Worm (Caenorhabditis elegans): ENCODE results near the gene K08B12.3.
A peak's percentile ranks its signal among the peaks of the same experiment; 100 is the strongest.

The K08B12.3 gene

DNA sequence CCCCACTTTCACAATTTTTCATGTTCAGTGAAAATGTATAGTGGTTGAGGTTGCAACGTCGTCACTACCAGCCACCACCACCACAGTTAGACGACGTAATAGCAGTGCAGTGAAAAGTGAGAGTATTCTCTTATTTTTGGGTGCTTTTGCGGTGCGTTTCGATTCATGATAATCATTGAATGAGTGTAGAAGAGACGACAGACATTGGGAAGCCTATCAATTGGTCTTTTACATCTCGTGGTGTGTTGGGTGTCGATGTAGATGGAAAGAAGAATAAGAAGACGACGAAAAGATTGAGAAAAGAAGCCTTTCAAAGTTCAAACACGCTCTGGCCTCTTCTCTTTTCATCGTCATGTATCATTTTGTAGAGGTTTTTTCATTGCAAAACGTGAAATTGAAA lies 4.9 kb downstream of the K08B12.3 start (continued):
- TF ChIP-seq lin-38 (GFP tag; IDR thresholded peaks at IDR 0.05) (no peak), rbr-2 (tag; optimal IDR thresholded peaks at IDR 0.05) (no peak), attf-4 (tag; optimal IDR thresholded peaks at IDR 0.05) (no peak), spr-1 (tag; optimal IDR thresholded peaks at IDR 0.05) (no peak), zfp-3 (GFP tag; conservative IDR thresholded peaks at IDR 0.05) (no peak), lin-39 (tag; optimal IDR thresholded peaks at IDR 0.05) (no peak), daf-8 (GFP tag; IDR thresholded peaks at IDR 0.05) (no peak), R02D3.7 (tag; optimal IDR thresholded peaks at IDR 0.05) (no peak), lin-29 (GFP tag; IDR thresholded peaks at IDR 0.05) (no peak), Y75B8A.6 (GFP tag; IDR thresholded peaks at IDR 0.05) (no peak), Y48G9A.11 (GFP tag; IDR thresholded peaks at IDR 0.05) (no peak), ceh-20 (GFP tag; IDR thresholded peaks at IDR 0.05) (0 out of 2 replicates have a peak, but pooled peaks have one; percentile 14), hlh-11 (tag; optimal IDR thresholded peaks at IDR 0.05) (peak; percentile 83), nhr-6 (tag; optimal IDR thresholded peaks at IDR 0.05) (no peak), ctbp-1 (GFP tag; IDR thresholded peaks at IDR 0.05) (no peak), lin-1 (GFP tag; IDR thresholded peaks at IDR 0.05) (no peak), vab-7 (GFP tag; IDR thresholded peaks at IDR 0.05) (no peak), ama-1 (optimal IDR thresholded peaks at IDR 0.05) (no peak), pha-4 (GFP tag; IDR thresholded peaks at IDR 0.05) (no peak), pha-4 (tag; optimal IDR thresholded peaks at IDR 0.05) (no peak), daf-19 (GFP tag; conservative IDR thresholded peaks at IDR 0.05) (no peak), mep-1 (tag; optimal IDR thresholded peaks at IDR 0.05) (peak; percentile 17), nhr-102 (tag; optimal IDR thresholded peaks at IDR 0.05) (no peak), hif-1 (tag; optimal IDR thresholded peaks at IDR 0.05) (peak in 1 of 2 experiments; percentile 32), nhr-111 (GFP tag; optimal IDR thresholded peaks at IDR 0.05) (no peak), ceh-28 (tag; optimal IDR thresholded peaks at IDR 0.05) (no peak), tra-1 (GFP tag; IDR thresholded peaks at IDR 0.05) (no peak; the same call in 1 of the 2 replicates), F26F4.8 (GFP tag; conservative IDR thresholded peaks at IDR 0.05) (no peak), jun-1 (tag; optimal IDR thresholded peaks at IDR 0.05) (no peak)

DNA sequence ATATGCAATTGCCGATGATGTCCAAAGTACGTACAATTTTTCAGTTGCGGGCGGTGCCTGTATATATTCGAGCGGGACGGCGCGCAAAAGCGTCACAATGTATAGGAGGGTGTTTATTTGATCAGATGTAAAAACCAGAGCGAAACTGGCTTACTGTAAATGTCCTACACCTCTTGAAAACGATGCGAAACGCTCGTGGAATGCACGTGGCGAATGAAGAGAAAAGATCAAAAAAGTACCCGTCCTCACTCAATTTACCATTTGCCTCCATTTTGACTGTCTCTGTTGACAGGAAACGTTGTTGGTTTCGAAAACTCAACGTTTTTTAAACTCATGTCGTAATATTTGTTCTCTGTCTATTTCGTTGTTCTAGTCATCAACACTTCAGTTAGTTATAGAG lies 5.8 kb downstream of the K08B12.3 start:
- TF ChIP-seq pqm-1 (tag; optimal IDR thresholded peaks at IDR 0.05) (no peak), hlh-11 (tag; optimal IDR thresholded peaks at IDR 0.05) (peak; percentile 83), ama-1 (optimal IDR thresholded peaks at IDR 0.05) (no peak), jun-1 (tag; optimal IDR thresholded peaks at IDR 0.05) (no peak), spr-3 (GFP tag; optimal IDR thresholded peaks at IDR 0.05) (no peak), T20F7.1 (GFP tag; optimal IDR thresholded peaks at IDR 0.05) (no peak), zag-1 (tag; optimal IDR thresholded peaks at IDR 0.05) (no peak), egl-43 (GFP tag; IDR thresholded peaks at IDR 0.05) (no peak), unc-130 (GFP tag; optimal IDR thresholded peaks at IDR 0.05) (no peak), hif-1 (tag; optimal IDR thresholded peaks at IDR 0.05) (peak in 1 of 2 experiments; percentile 50), nhr-11 (tag; optimal IDR thresholded peaks at IDR 0.05) (no peak), nhr-10 (tag; optimal IDR thresholded peaks at IDR 0.05) (no peak), ZK337.2 (GFP tag; IDR thresholded peaks at IDR 0.05) (no peak), hlh-30 (tag; optimal IDR thresholded peaks at IDR 0.05; ENCODE audit: insufficient read depth) (peak; percentile 70), ceh-44 (GFP tag; IDR thresholded peaks at IDR 0.05) (no peak), arid-1 (GFP tag; conservative IDR thresholded peaks at IDR 0.05) (no peak), F10B5.3 (tag; optimal IDR thresholded peaks at IDR 0.05) (no peak), lin-29 (GFP tag; IDR thresholded peaks at IDR 0.05) (peak; percentile 52; the same call in 1 of the 2 replicates), Y48G9A.11 (GFP tag; IDR thresholded peaks at IDR 0.05) (no peak), egl-27 (tag; optimal IDR thresholded peaks at IDR 0.05) (no peak), ceh-28 (tag; optimal IDR thresholded peaks at IDR 0.05) (no peak), nhr-42 (GFP tag; IDR thresholded peaks at IDR 0.05) (no peak), nhr-25 (tag; optimal IDR thresholded peaks at IDR 0.05; ENCODE audit: borderline replicate concordance, insufficient read depth) (no peak), lsy-2 (tag; optimal IDR thresholded peaks at IDR 0.05) (peak in 1 of 2 experiments; percentile 52), unc-62 (GFP tag; optimal IDR thresholded peaks at IDR 0.05 in 1 of 2) (peak in 1 of 2 experiments; percentile 59), unc-62 (tag; optimal IDR thresholded peaks at IDR 0.05) (no peak), snpc-4 (tag; optimal IDR thresholded peaks at IDR 0.05) (no peak), zip-11 (GFP tag; IDR thresholded peaks at IDR 0.05) (no peak), ceh-20 (GFP tag; IDR thresholded peaks at IDR 0.05) (no peak), Y5F2A.4 (GFP tag; optimal IDR thresholded peaks at IDR 0.05) (no peak)
